Fruit fly (Drosophila melanogaster) whole organism, embryonic: ENCODE results near the gene CG33483.
A peak's percentile ranks its signal among the peaks of the same experiment; 100 is the strongest.

ENCODE experiments used
- ATbp ChIP-seq: fragments of 200-800 bp; sonication (Bioruptor generic); optimal IDR thresholded peaks from 2 replicates; lab custom pipeline; 2017; ENCODE audit warnings: missing biosample characterization, mild to moderate bottlenecking, missing genetic modification characterization, missing genetic modification reagents
- Asciz ChIP-seq: fragments of 200-800 bp; sonication (Bioruptor generic); optimal IDR thresholded peaks from 2 replicates; lab custom pipeline; 2017; ENCODE audit warnings: missing biosample characterization, mild to moderate bottlenecking, missing genetic modification characterization, missing genetic modification reagents
- Atf-2 ChIP-seq: fragments of 200-800 bp; sonication (Bioruptor generic); optimal IDR thresholded peaks from 2 replicates; lab custom pipeline; 2016; ENCODE audit warnings: missing biosample characterization, missing genetic modification characterization
- Blimp-1 ChIP-seq: fragments of 200-800 bp; sonication (Bioruptor generic); optimal IDR thresholded peaks from 3 replicates; lab custom pipeline; 2018; ENCODE audit warnings: missing biosample characterization, missing genetic modification characterization, mild to moderate bottlenecking, moderate library complexity, missing genetic modification reagents
- CG11456 ChIP-seq: fragments of 200-800 bp; sonication (Bioruptor generic); IDR thresholded peaks from 3 replicates; pipeline ENCODE4 v1.3.6; 2022; ENCODE audit warnings: missing biosample characterization, missing genetic modification characterization
- CG12942 ChIP-seq: fragments of 200-800 bp; sonication (Bioruptor generic); optimal IDR thresholded peaks from 3 replicates; lab custom pipeline; 2016; ENCODE audit warnings: missing biosample characterization, missing genetic modification characterization
- CG14050 ChIP-seq: fragments of 200-800 bp; sonication (Bioruptor generic); IDR thresholded peaks from 3 replicates; pipeline ENCODE4 v1.3.6; 2022; ENCODE audit warnings: missing biosample characterization, missing genetic modification characterization
- CG1529 ChIP-seq: fragments of 200-800 bp; sonication (Bioruptor generic); optimal IDR thresholded peaks from 3 replicates; lab custom pipeline; 2018; ENCODE audit warnings: missing biosample characterization, missing genetic modification characterization
- CG1603 ChIP-seq: fragments of 200-800 bp; sonication (Bioruptor generic); optimal IDR thresholded peaks from 2 replicates; lab custom pipeline; 2019; ENCODE audit warnings: missing biosample characterization, mild to moderate bottlenecking, missing genetic modification characterization, moderate library complexity
- CG17912 ChIP-seq: fragments of 200-800 bp; sonication (Bioruptor generic); optimal IDR thresholded peaks from 2 replicates; lab custom pipeline; 2018; ENCODE audit warnings: missing biosample characterization, mild to moderate bottlenecking, missing genetic modification characterization
- CG1832 ChIP-seq: fragments of 200-800 bp; sonication (Bioruptor generic); optimal IDR thresholded peaks from 2 replicates; lab custom pipeline; 2017; ENCODE audit warnings: missing biosample characterization, mild to moderate bottlenecking, missing genetic modification characterization, inconsistent platforms
- CG3065 ChIP-seq: fragments of 200-800 bp; sonication (Bioruptor generic); optimal IDR thresholded peaks from 2 replicates; lab custom pipeline; 2016; ENCODE audit warnings: missing biosample characterization, missing genetic modification characterization
- CG33557 ChIP-seq: fragments of 200-800 bp; sonication (Bioruptor generic); optimal IDR thresholded peaks from 2 replicates; lab custom pipeline; 2019; ENCODE audit warnings: missing biosample characterization, mild to moderate bottlenecking, missing genetic modification characterization, moderate library complexity
- CG4282 ChIP-seq: fragments of 200-800 bp; sonication (Bioruptor generic); optimal IDR thresholded peaks from 2 replicates; lab custom pipeline; 2016; ENCODE audit warnings: missing biosample characterization, missing genetic modification characterization
- CG4617 ChIP-seq: fragments of 200-800 bp; sonication (Bioruptor generic); optimal IDR thresholded peaks from 3 replicates; lab custom pipeline; 2016; ENCODE audit warnings: missing biosample characterization, missing genetic modification characterization, borderline replicate concordance
- CG7556 ChIP-seq: fragments of 200-800 bp; sonication (Bioruptor generic); optimal IDR thresholded peaks from 2 replicates; lab custom pipeline; 2017; ENCODE audit warnings: missing biosample characterization, mild to moderate bottlenecking, missing genetic modification characterization
- CG7839 ChIP-seq: fragments of 200-800 bp; sonication (Bioruptor generic); optimal IDR thresholded peaks from 3 replicates; lab custom pipeline; 2018; ENCODE audit warnings: missing biosample characterization, mild to moderate bottlenecking, missing genetic modification characterization, moderate library complexity
- CG7928 ChIP-seq: fragments of 200-800 bp; sonication (Bioruptor generic); optimal IDR thresholded peaks from 2 replicates; lab custom pipeline; 2017; ENCODE audit warnings: missing biosample characterization, mild to moderate bottlenecking, missing genetic modification characterization
- CG8359 ChIP-seq: fragments of 200-800 bp; sonication (Bioruptor generic); optimal IDR thresholded peaks from 2 replicates; lab custom pipeline; 2017; ENCODE audit warnings: missing biosample characterization, mild to moderate bottlenecking, missing genetic modification characterization, borderline replicate concordance
- CG8388 ChIP-seq: fragments of 200-800 bp; sonication (Bioruptor generic); optimal IDR thresholded peaks from 2 replicates; lab custom pipeline; 2019; ENCODE audit warnings: missing biosample characterization, mild to moderate bottlenecking, missing genetic modification characterization, moderate library complexity
- CG9215 ChIP-seq: fragments of 200-800 bp; sonication (Bioruptor generic); IDR thresholded peaks from 2 replicates; pipeline ENCODE4 v1.3.6; 2022; ENCODE audit warnings: missing biosample characterization, missing genetic modification characterization
- CHES-1-like ChIP-seq: fragments of 200-800 bp; sonication (Bioruptor generic); optimal IDR thresholded peaks from 2 replicates; lab custom pipeline; 2016; ENCODE audit warnings: missing biosample characterization, missing genetic modification characterization
- Dad ChIP-seq: fragments of 200-800 bp; sonication (Bioruptor generic); optimal IDR thresholded peaks from 3 replicates; lab custom pipeline; 2016; ENCODE audit warnings: missing biosample characterization, missing genetic modification characterization
- Dp ChIP-seq: fragments of 200-800 bp; sonication (Bioruptor generic); optimal IDR thresholded peaks from 2 replicates; lab custom pipeline; 2018; ENCODE audit warnings: missing biosample characterization, mild to moderate bottlenecking, missing genetic modification characterization, moderate library complexity
- GATAe ChIP-seq: fragments of 200-800 bp; sonication (Bioruptor generic); conservative IDR thresholded peaks from 2 replicates; pipeline ENCODE4 v1.3.6; 2022; ENCODE audit warnings: missing biosample characterization, missing genetic modification characterization
- HmgD ChIP-seq: fragments of 200-800 bp; sonication (Bioruptor generic); optimal IDR thresholded peaks from 3 replicates; lab custom pipeline; 2016; ENCODE audit warnings: missing biosample characterization, missing genetic modification characterization
- Hmr ChIP-seq: fragments of 200-800 bp; sonication (Bioruptor generic); optimal IDR thresholded peaks from 3 replicates; lab custom pipeline; 2017; ENCODE audit warnings: mild to moderate bottlenecking, missing biosample characterization, missing genetic modification reagents, missing genetic modification characterization
- NK7.1 ChIP-seq: fragments of 200-800 bp; sonication (Bioruptor generic); optimal IDR thresholded peaks from 3 replicates; lab custom pipeline; 2016; ENCODE audit warnings: missing biosample characterization, missing genetic modification characterization
- PHDP ChIP-seq: fragments of 200-800 bp; sonication (Bioruptor generic); optimal IDR thresholded peaks from 3 replicates; lab custom pipeline; 2018; ENCODE audit warnings: missing biosample characterization, mild to moderate bottlenecking, missing genetic modification characterization, moderate library complexity
- Ravus ChIP-seq: fragments of 200-800 bp; sonication (Bioruptor generic); IDR thresholded peaks from 2 replicates; pipeline ENCODE4 v1.3.6; 2022; ENCODE audit warnings: missing biosample characterization, missing genetic modification characterization
- Vsx1 ChIP-seq: fragments of 200-800 bp; sonication (Bioruptor generic); optimal IDR thresholded peaks from 2 replicates; lab custom pipeline; 2017; ENCODE audit warnings: missing biosample characterization, mild to moderate bottlenecking, missing genetic modification characterization, missing genetic modification reagents
- bbx ChIP-seq: fragments of 200-800 bp; sonication (Bioruptor generic); IDR thresholded peaks from 2 replicates; pipeline ENCODE4 v1.3.6; 2022; ENCODE audit warnings: missing biosample characterization, missing genetic modification characterization; ENCODE audit not compliant: partially characterized antibody
- caup ChIP-seq: fragments of 200-800 bp; sonication (Bioruptor generic); optimal IDR thresholded peaks from 3 replicates; lab custom pipeline; 2017; ENCODE audit warnings: missing biosample characterization, mild to moderate bottlenecking, missing genetic modification characterization, moderate library complexity; ENCODE audit not compliant: severe bottlenecking
- ci ChIP-seq: fragments of 200-800 bp; sonication (Bioruptor generic); IDR thresholded peaks from 3 replicates; pipeline ENCODE4 v1.3.6; 2022; ENCODE audit warnings: missing biosample characterization, missing genetic modification characterization
- dati ChIP-seq: fragments of 200-800 bp; sonication (Bioruptor generic); IDR thresholded peaks from 2 replicates; pipeline ENCODE4 v1.3.6; 2022; ENCODE audit warnings: missing biosample characterization, missing genetic modification characterization
- fd96Cb ChIP-seq: fragments of 200-800 bp; sonication (Bioruptor generic); optimal IDR thresholded peaks from 2 replicates; lab custom pipeline; 2018; ENCODE audit warnings: missing biosample characterization, mild to moderate bottlenecking, missing genetic modification characterization, moderate library complexity
- ftz-f1 ChIP-seq: fragments of 200-800 bp; sonication (Bioruptor generic); optimal IDR thresholded peaks from 2 replicates; lab custom pipeline; 2016; ENCODE audit warnings: missing biosample characterization, missing genetic modification characterization
- gsb ChIP-seq: fragments of 200-800 bp; sonication (Bioruptor generic); IDR thresholded peaks from 2 replicates; pipeline ENCODE4 v1.3.6; 2022; ENCODE audit warnings: missing biosample characterization, missing genetic modification characterization
- gt ChIP-seq: fragments of 200-800 bp; sonication (Bioruptor generic); IDR thresholded peaks from 2 replicates; pipeline ENCODE4 v1.3.6; 2022; ENCODE audit warnings: missing biosample characterization, missing genetic modification characterization
- lbe ChIP-seq: fragments of 200-800 bp; sonication (Bioruptor generic); optimal IDR thresholded peaks from 2 replicates; lab custom pipeline; 2016; ENCODE audit warnings: missing biosample characterization, mild to moderate bottlenecking, missing genetic modification characterization
- lmd ChIP-seq: fragments of 200-800 bp; sonication (Bioruptor generic); IDR thresholded peaks from 2 replicates; pipeline ENCODE4 v1.3.6; 2022; ENCODE audit warnings: missing biosample characterization, missing genetic modification characterization
- onecut ChIP-seq: fragments of 200-800 bp; sonication (Bioruptor generic); IDR thresholded peaks from 2 replicates; pipeline ENCODE4 v1.3.6; 2022; ENCODE audit warnings: missing biosample characterization, missing genetic modification characterization
- p53 ChIP-seq: fragments of 200-800 bp; sonication (Bioruptor generic); optimal IDR thresholded peaks from 2 replicates; lab custom pipeline; 2016; ENCODE audit warnings: missing biosample characterization, missing genetic modification characterization
- pfk ChIP-seq: fragments of 200-800 bp; sonication (Bioruptor generic); optimal IDR thresholded peaks from 2 replicates; lab custom pipeline; 2018; ENCODE audit warnings: missing biosample characterization, mild to moderate bottlenecking, missing genetic modification characterization, moderate library complexity
- seq ChIP-seq: fragments of 200-800 bp; sonication (Bioruptor generic); IDR thresholded peaks from 2 replicates; pipeline ENCODE4 v1.3.6; 2022; ENCODE audit warnings: missing biosample characterization, missing genetic modification characterization
- so ChIP-seq: fragments of 200-800 bp; sonication (Bioruptor generic); IDR thresholded peaks from 3 replicates; pipeline ENCODE4 v1.3.6; 2022; ENCODE audit warnings: missing biosample characterization, missing genetic modification characterization
- toy ChIP-seq: fragments of 200-800 bp; sonication (Bioruptor generic); IDR thresholded peaks from 2 replicates; pipeline ENCODE4 v1.3.6; 2022; ENCODE audit warnings: missing biosample characterization, missing genetic modification characterization
- unpg ChIP-seq: fragments of 200-800 bp; sonication (Bioruptor generic); optimal IDR thresholded peaks from 3 replicates; lab custom pipeline; 2018; ENCODE audit warnings: missing biosample characterization, mild to moderate bottlenecking, missing genetic modification characterization, moderate library complexity
- wdn ChIP-seq: fragments of 200-800 bp; sonication (Bioruptor generic); IDR thresholded peaks from 2 replicates; pipeline ENCODE4 v1.3.6; 2022; ENCODE audit warnings: missing biosample characterization, missing genetic modification characterization
- wek ChIP-seq: fragments of 200-800 bp; sonication (Bioruptor generic); optimal IDR thresholded peaks from 3 replicates; lab custom pipeline; 2018; ENCODE audit warnings: missing biosample characterization, mild to moderate bottlenecking, missing genetic modification characterization, moderate library complexity
- zfh1 ChIP-seq: fragments of 200-800 bp; sonication (Bioruptor generic); IDR thresholded peaks from 3 replicates; pipeline ENCODE4 v1.3.6; 2022; ENCODE audit warnings: missing biosample characterization, missing genetic modification characterization

CG33483 gene

dm6 chr3R:30865365-30865770 is 36.6 kb downstream of the CG33483 start (continued):
- TF ChIP-seq Blimp-1 (peak; percentile 41), ATbp (peak; percentile 17), onecut (no peak; the same call in 1 of the 2 replicates), p53 (GFP tag; lab: Kevin White, UChicago) (no peak), HmgD (GFP tag; lab: Kevin White, UChicago) (no peak), NK7.1 (GFP tag; lab: Kevin White, UChicago) (no peak), CHES-1-like (GFP tag; lab: Kevin White, UChicago) (no peak), unpg (peak; percentile 34), CG1603 (no peak), Atf-2 (GFP tag; lab: Kevin White, UChicago) (no peak), Hmr (GFP tag; lab: Kevin White, UChicago) (no peak), Ravus (GFP tag; lab: Robert Waterston, UW) (no peak), toy (GFP tag; lab: Robert Waterston, UW) (no peak), so (GFP tag; lab: Robert Waterston, UW) (peak; percentile 61; the same call in 1 of the 3 replicates), lmd (no peak), CG7928 (GFP tag; lab: Kevin White, UChicago) (no peak), CG9215 (GFP tag; lab: Robert Waterston, UW) (no peak), seq (GFP tag; lab: Robert Waterston, UW) (0 out of 2 replicates have a peak, but pooled peaks have one; percentile 6), CG14050 (GFP tag; lab: Robert Waterston, UW) (no peak), CG8388 (GFP tag; lab: Kevin White, UChicago) (peak; percentile 28), Dad (GFP tag; lab: Kevin White, UChicago) (no peak), wek (no peak), lbe (GFP tag; lab: Kevin White, UChicago) (no peak), wdn (GFP tag; lab: Robert Waterston, UW) (no peak), gsb (GFP tag; lab: Robert Waterston, UW) (no peak), gt (GFP tag; lab: Robert Waterston, UW) (no peak), Vsx1 (no peak), ftz-f1 (GFP tag; lab: Kevin White, UChicago) (no peak), caup (no peak), CG12942 (GFP tag; lab: Kevin White, UChicago) (no peak), CG33557 (GFP tag; lab: Kevin White, UChicago) (peak; percentile 55), ci (peak; percentile 53; the same call in 1 of the 3 replicates), CG11456 (GFP tag; lab: Robert Waterston, UW) (no peak), CG1529 (GFP tag; lab: Kevin White, UChicago) (peak; percentile 36), CG4282 (GFP tag; lab: Kevin White, UChicago) (no peak), CG7839 (tag; lab: Kevin White, UChicago) (peak; percentile 48), bbx (GFP tag; lab: Robert Waterston, UW) (no peak), fd96Cb (peak; percentile 39), CG8359 (GFP tag; lab: Kevin White, UChicago) (no peak), Asciz (no peak), CG3065 (GFP tag; lab: Kevin White, UChicago) (no peak), Dp (GFP tag; lab: Kevin White, UChicago) (no peak), GATAe (GFP tag; lab: Robert Waterston, UW) (no peak), PHDP (peak; percentile 16), zfh1 (GFP tag; lab: Robert Waterston, UW) (peak; percentile 50; the same call in 2 of the 3 replicates), pfk (GFP tag; lab: Kevin White, UChicago) (no peak), CG4617 (no peak), CG17912 (GFP tag; lab: Kevin White, UChicago) (no peak), dati (GFP tag; lab: Robert Waterston, UW) (no peak), CG1832 (peak; percentile 10), CG7556 (GFP tag; lab: Kevin White, UChicago) (peak; percentile 57)
